Worm (Caenorhabditis elegans) whole organism, L1 larva: ENCODE results near the gene str-118.

ENCODE experiments used
- nhr-11 ChIP-seq: fragments of 150-350 bp; optimal IDR thresholded peaks from 2 replicates; lab custom pipeline; 2014; ENCODE audit warnings: missing biosample characterization, missing genetic modification characterization
- nhr-47 ChIP-seq: sonication (generic microtip); optimal IDR thresholded peaks from 2 replicates; lab custom pipeline; 2016; ENCODE audit warnings: mild to moderate bottlenecking, missing genetic modification characterization, moderate library complexity, missing compliant biosample characterization
- nhr-90 ChIP-seq: sonication (generic microtip); optimal IDR thresholded peaks from 2 replicates; lab custom pipeline; 2016; ENCODE audit warnings: mild to moderate bottlenecking, missing genetic modification characterization, missing compliant biosample characterization; ENCODE audit not compliant: poor library complexity

- TF ChIP-seq nhr-90 (no peak), nhr-47 (tag; lab: Kevin White, UChicago) (no peak), nhr-11 (tag; lab: Kevin White, UChicago) (no peak)
Observed at ce11 chrV:10054872-10055271, 2.9 kb downstream of the str-118 start, which contains the start of gene yif-1.
